Fruit fly (Drosophila melanogaster): ENCODE measurements around the gene Pect.

DNA sequence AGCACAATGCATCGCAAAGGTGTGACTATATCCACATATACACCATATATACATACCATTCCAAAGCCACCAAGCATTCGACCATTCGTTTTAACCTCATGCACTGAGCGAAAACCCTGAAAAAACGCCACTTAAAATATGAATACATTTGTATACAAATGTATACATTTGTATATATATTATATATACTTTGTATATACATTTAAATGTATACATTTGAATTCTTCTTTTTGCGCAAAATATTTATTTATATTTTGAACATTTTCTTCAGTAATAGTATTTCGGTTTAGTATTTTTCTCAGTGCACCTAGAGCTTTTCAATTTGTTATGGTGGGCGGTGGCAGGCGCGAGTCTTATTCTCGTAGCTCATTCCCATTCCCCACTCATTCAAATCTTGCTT, 47.2 kb upstream of the Pect start:
- TF ChIP-seq CG7045 (GFP tag; optimal IDR thresholded peaks at IDR 0.05) = peak; percentile 77
- peak; percentile 11 for TF ChIP-seq pad (GFP tag; optimal IDR thresholded peaks at IDR 0.05)
- TF ChIP-seq kay (GFP tag; ENCODE audit: borderline replicate concordance) = peak; percentile 71
- peak; percentile 57 for TF ChIP-seq CG12768 (GFP tag; optimal IDR thresholded peaks at IDR 0.05)
- TF ChIP-seq tj (GFP tag; optimal IDR thresholded peaks at IDR 0.05) = peak; percentile 20
- no peak for TF ChIP-seq CG1620 (GFP tag; optimal IDR thresholded peaks at IDR 0.05)
- no peak for TF ChIP-seq bab1 (GFP tag; optimal IDR thresholded peaks at IDR 0.05)
- TF ChIP-seq CG14711 (tag; optimal IDR thresholded peaks at IDR 0.05) = peak; percentile 56
- TF ChIP-seq CG11617 (GFP tag; optimal IDR thresholded peaks at IDR 0.05) = peak; percentile 49
- TF ChIP-seq CG5204 (GFP tag; optimal IDR thresholded peaks at IDR 0.05) = no peak

Measured in whole organism, adult.